Fruit fly (Drosophila melanogaster) whole organism, embryonic: ENCODE data around the gene hgo.

Experiments
- Antp ChIP-seq: fragments of 200-800 bp; sonication (Bioruptor generic); optimal IDR thresholded peaks from 3 replicates; lab custom pipeline; 2016; ENCODE audit warnings: missing biosample characterization, missing genetic modification characterization
- CG10543 ChIP-seq: fragments of 200-800 bp; sonication (Bioruptor generic); optimal IDR thresholded peaks from 3 replicates; lab custom pipeline; 2017; ENCODE audit warnings: missing biosample characterization, mild to moderate bottlenecking, missing genetic modification characterization, moderate library complexity
- CG10979 ChIP-seq: fragments of 200-800 bp; sonication (Bioruptor generic); optimal IDR thresholded peaks from 2 replicates; lab custom pipeline; 2018; ENCODE audit warnings: missing biosample characterization, mild to moderate bottlenecking, missing genetic modification characterization, moderate library complexity
- CG11504 ChIP-seq: fragments of 200-800 bp; sonication (Bioruptor generic); optimal IDR thresholded peaks from 3 replicates; lab custom pipeline; 2019; ENCODE audit warnings: missing biosample characterization, mild to moderate bottlenecking, missing genetic modification characterization, moderate library complexity
- CG11696 ChIP-seq: fragments of 200-800 bp; sonication (Bioruptor generic); IDR thresholded peaks from 2 replicates; pipeline ENCODE4 v1.3.6; 2022; ENCODE audit warnings: missing biosample characterization, missing genetic modification characterization
- CG15269 ChIP-seq: fragments of 200-800 bp; sonication (Bioruptor generic); optimal IDR thresholded peaks from 2 replicates; lab custom pipeline; 2018; ENCODE audit warnings: missing biosample characterization, mild to moderate bottlenecking, missing genetic modification characterization, moderate library complexity
- CG1832 ChIP-seq: fragments of 200-800 bp; sonication (Bioruptor generic); optimal IDR thresholded peaks from 2 replicates; lab custom pipeline; 2017; ENCODE audit warnings: missing biosample characterization, mild to moderate bottlenecking, missing genetic modification characterization, inconsistent platforms
- CG2120 ChIP-seq: fragments of 200-800 bp; sonication (Bioruptor generic); optimal IDR thresholded peaks from 3 replicates; lab custom pipeline; 2016; ENCODE audit warnings: missing biosample characterization, missing genetic modification characterization
- CG2202 ChIP-seq: fragments of 200-800 bp; sonication (Bioruptor generic); optimal IDR thresholded peaks from 2 replicates; lab custom pipeline; 2018; ENCODE audit warnings: missing biosample characterization, mild to moderate bottlenecking, missing genetic modification characterization
- CG8388 ChIP-seq: fragments of 200-800 bp; sonication (Bioruptor generic); optimal IDR thresholded peaks from 2 replicates; lab custom pipeline; 2019; ENCODE audit warnings: missing biosample characterization, mild to moderate bottlenecking, missing genetic modification characterization, moderate library complexity
- CG9727 ChIP-seq: fragments of 200-800 bp; sonication (Bioruptor generic); optimal IDR thresholded peaks from 3 replicates; lab custom pipeline; 2017; ENCODE audit warnings: missing biosample characterization, mild to moderate bottlenecking, missing genetic modification characterization
- Camta ChIP-seq: fragments of 200-800 bp; sonication (Bioruptor generic); optimal IDR thresholded peaks from 2 replicates; lab custom pipeline; 2016; ENCODE audit warnings: missing biosample characterization, missing genetic modification characterization
- D19B ChIP-seq: fragments of 200-800 bp; sonication (Bioruptor generic); optimal IDR thresholded peaks from 2 replicates; lab custom pipeline; 2017; ENCODE audit warnings: missing biosample characterization, mild to moderate bottlenecking, missing genetic modification characterization
- Dp ChIP-seq: fragments of 200-800 bp; sonication (Bioruptor generic); optimal IDR thresholded peaks from 2 replicates; lab custom pipeline; 2018; ENCODE audit warnings: missing biosample characterization, mild to moderate bottlenecking, missing genetic modification characterization, moderate library complexity
- Oli ChIP-seq: fragments of 200-800 bp; sonication (Bioruptor generic); optimal IDR thresholded peaks from 2 replicates; lab custom pipeline; 2018; ENCODE audit warnings: missing biosample characterization, mild to moderate bottlenecking, missing genetic modification characterization, moderate library complexity
- PHDP ChIP-seq: fragments of 200-800 bp; sonication (Bioruptor generic); optimal IDR thresholded peaks from 3 replicates; lab custom pipeline; 2018; ENCODE audit warnings: missing biosample characterization, mild to moderate bottlenecking, missing genetic modification characterization, moderate library complexity
- Sox102F ChIP-seq: fragments of 200-800 bp; sonication (Bioruptor generic); optimal IDR thresholded peaks from 2 replicates; lab custom pipeline; 2018; ENCODE audit warnings: missing biosample characterization, mild to moderate bottlenecking, missing genetic modification characterization, moderate library complexity
- Trl ChIP-seq, 3 experiments: fragments of >200 bp in 2 of 3; fragments of 200-800 bp in 1 of 3; sonication (Bioruptor generic) in 1 of 3; optimal IDR thresholded peaks; 2 replicates in 1 of 3; 3 replicates in 2 of 3; lab custom pipeline; 2016 to 2017; ENCODE audit warnings: missing biosample characterization in 1 of 3, missing genetic modification characterization in 1 of 3
- aop ChIP-seq: fragments of 200-800 bp; sonication (Bioruptor generic); IDR thresholded peaks from 2 replicates; pipeline ENCODE4 v1.3.6; 2022; ENCODE audit warnings: missing biosample characterization, missing genetic modification characterization
- ase ChIP-seq: fragments of 200-800 bp; sonication (Bioruptor generic); IDR thresholded peaks from 3 replicates; pipeline ENCODE4 v1.3.6; 2022; ENCODE audit warnings: missing biosample characterization, missing genetic modification characterization
- bab2 ChIP-seq: fragments of 200-800 bp; sonication (Bioruptor generic); optimal IDR thresholded peaks from 2 replicates; lab custom pipeline; 2016; ENCODE audit warnings: missing biosample characterization, missing genetic modification characterization
- grau ChIP-seq: fragments of 200-800 bp; optimal IDR thresholded peaks from 3 replicates; lab custom pipeline; 2019; ENCODE audit warnings: missing biosample characterization, mild to moderate bottlenecking, missing genetic modification characterization, moderate library complexity
- nom ChIP-seq: fragments of 200-800 bp; sonication (Bioruptor generic); optimal IDR thresholded peaks from 2 replicates; lab custom pipeline; 2017; ENCODE audit warnings: missing biosample characterization, missing genetic modification characterization, mild to moderate bottlenecking, moderate library complexity, missing genetic modification reagents
- row ChIP-seq: fragments of 200-800 bp; sonication (Bioruptor generic); IDR thresholded peaks from 3 replicates; pipeline ENCODE4 v1.3.6; 2022; ENCODE audit warnings: missing biosample characterization, missing genetic modification characterization
- unpg ChIP-seq: fragments of 200-800 bp; sonication (Bioruptor generic); optimal IDR thresholded peaks from 3 replicates; lab custom pipeline; 2018; ENCODE audit warnings: missing biosample characterization, mild to moderate bottlenecking, missing genetic modification characterization, moderate library complexity
- vvl ChIP-seq: fragments of 200-800 bp; sonication (Bioruptor generic); IDR thresholded peaks from 2 replicates; pipeline ENCODE4 v1.3.6; 2022; ENCODE audit warnings: missing biosample characterization, missing genetic modification characterization
- zfh1 ChIP-seq: fragments of 200-800 bp; sonication (Bioruptor generic); IDR thresholded peaks from 3 replicates; pipeline ENCODE4 v1.3.6; 2022; ENCODE audit warnings: missing biosample characterization, missing genetic modification characterization

The hgo gene

DNA sequence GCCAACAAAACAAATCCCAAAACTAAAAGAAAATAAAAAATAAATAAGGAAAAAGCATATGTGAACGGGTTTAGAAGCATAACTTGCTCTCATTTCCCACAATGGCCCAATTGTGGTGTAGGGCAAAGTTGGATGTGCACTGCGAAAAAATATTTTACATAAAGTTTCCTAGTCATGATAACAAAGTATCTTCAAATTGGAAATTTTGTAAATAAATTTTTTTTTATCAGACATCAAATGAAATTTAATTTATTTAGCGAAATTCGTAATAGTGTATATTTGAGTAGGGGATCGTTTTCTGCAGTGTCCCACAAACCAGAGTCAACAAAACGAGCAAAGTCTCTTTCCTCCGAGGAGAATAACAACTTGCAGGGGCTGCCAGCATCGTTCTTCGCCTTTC is 48.0 kb downstream of the hgo start (continued):
- TF ChIP-seq Trl (optimal IDR thresholded peaks at IDR 0.05; lab: Kevin White, UChicago) (no peak), Trl (GFP tag; optimal IDR thresholded peaks at IDR 0.05; lab: Kevin White, UChicago) (no peak), Camta (GFP tag; lab: Kevin White, UChicago) (peak; percentile 1), row (peak; percentile 29; the same call in 1 of the 3 replicates), CG15269 (no peak), grau (tag; lab: Kevin White, UChicago) (peak; percentile 25), CG2120 (GFP tag; lab: Kevin White, UChicago) (no peak), Oli (tag; lab: Kevin White, UChicago) (peak; percentile 47), CG2202 (tag; lab: Kevin White, UChicago) (peak; percentile 11), CG10979 (tag; lab: Kevin White, UChicago) (peak; percentile 47), zfh1 (GFP tag; lab: Robert Waterston, UW) (0 out of 3 replicates have a peak, but pooled peaks have one; percentile 27), ase (GFP tag; lab: Robert Waterston, UW) (no peak), Dp (GFP tag; lab: Kevin White, UChicago) (no peak), CG1832 (no peak), PHDP (tag; lab: Kevin White, UChicago) (peak; percentile 7), CG8388 (GFP tag; lab: Kevin White, UChicago) (peak; percentile 38), nom (peak; percentile 67), D19B (GFP tag; lab: Kevin White, UChicago) (no peak), CG11696 (GFP tag; lab: Robert Waterston, UW) (no peak), CG10543 (GFP tag; lab: Kevin White, UChicago) (no peak), bab2 (GFP tag; lab: Kevin White, UChicago) (no peak), CG9727 (peak; percentile 3), aop (GFP tag; lab: Robert Waterston, UW) (no peak), unpg (GFP tag; lab: Kevin White, UChicago) (peak; percentile 44), CG11504 (tag; lab: Kevin White, UChicago) (peak; percentile 56), vvl (peak; percentile 31; the same call in 1 of the 2 replicates), Sox102F (GFP tag; lab: Kevin White, UChicago) (peak; percentile 51), Antp (no peak)
